Fruit fly (Drosophila melanogaster) whole organism, embryonic: ENCODE measurements around the gene comm.

Source experiments
- Asciz ChIP-seq: fragments of 200-800 bp; sonication (Bioruptor generic); optimal IDR thresholded peaks from 2 replicates; lab custom pipeline; 2017; ENCODE audit warnings: missing biosample characterization, mild to moderate bottlenecking, missing genetic modification characterization, missing genetic modification reagents
- CG10321 ChIP-seq: fragments of 200-800 bp; sonication (Bioruptor generic); IDR thresholded peaks from 2 replicates; pipeline ENCODE4 v1.3.6; 2022; ENCODE audit warnings: missing biosample characterization, missing genetic modification characterization
- CG10565 ChIP-seq: fragments of 200-800 bp; sonication (Bioruptor generic); optimal IDR thresholded peaks from 3 replicates; lab custom pipeline; 2016; ENCODE audit warnings: missing biosample characterization, mild to moderate bottlenecking, missing genetic modification characterization
- CG10959 ChIP-seq: fragments of 200-800 bp; sonication (Bioruptor generic); IDR thresholded peaks from 2 replicates; pipeline ENCODE4 v1.3.6; 2022; ENCODE audit warnings: missing biosample characterization, missing genetic modification characterization
- CG11398 ChIP-seq: fragments of 200-800 bp; sonication (Bioruptor generic); optimal IDR thresholded peaks from 2 replicates; lab custom pipeline; 2016; ENCODE audit warnings: missing biosample characterization, missing genetic modification characterization
- CG11696 ChIP-seq: fragments of 200-800 bp; sonication (Bioruptor generic); IDR thresholded peaks from 2 replicates; pipeline ENCODE4 v1.3.6; 2022; ENCODE audit warnings: missing biosample characterization, missing genetic modification characterization
- CG12155 ChIP-seq: fragments of 200-800 bp; sonication (Bioruptor generic); optimal IDR thresholded peaks from 3 replicates; lab custom pipeline; 2016; ENCODE audit warnings: missing biosample characterization, missing genetic modification characterization
- CG12219 ChIP-seq: fragments of 200-800 bp; sonication (Bioruptor generic); optimal IDR thresholded peaks from 3 replicates; lab custom pipeline; 2018; ENCODE audit warnings: missing biosample characterization, mild to moderate bottlenecking, missing genetic modification characterization
- CG12236 ChIP-seq: fragments of 200-800 bp; sonication (Bioruptor generic); optimal IDR thresholded peaks from 2 replicates; lab custom pipeline; 2016; ENCODE audit warnings: missing biosample characterization, missing genetic modification characterization
- CG1233 ChIP-seq: fragments of 200-800 bp; sonication (Bioruptor generic); optimal IDR thresholded peaks from 4 replicates; lab custom pipeline; 2018; ENCODE audit warnings: missing biosample characterization, mild to moderate bottlenecking, missing genetic modification characterization
- CG12942 ChIP-seq: fragments of 200-800 bp; sonication (Bioruptor generic); optimal IDR thresholded peaks from 3 replicates; lab custom pipeline; 2016; ENCODE audit warnings: missing biosample characterization, missing genetic modification characterization
- CG14710 ChIP-seq: fragments of 200-800 bp; sonication (Bioruptor generic); optimal IDR thresholded peaks from 3 replicates; lab custom pipeline; 2019; ENCODE audit warnings: missing biosample characterization, mild to moderate bottlenecking, missing genetic modification characterization, moderate library complexity
- CG16779 ChIP-seq: fragments of 200-800 bp; sonication (Bioruptor generic); IDR thresholded peaks from 2 replicates; pipeline ENCODE4 v1.3.6; 2022; ENCODE audit warnings: missing biosample characterization, missing genetic modification characterization
- CG17612 ChIP-seq: fragments of 200-800 bp; sonication (Bioruptor generic); IDR thresholded peaks from 2 replicates; pipeline ENCODE4 v1.3.6; 2022; ENCODE audit warnings: missing biosample characterization, missing genetic modification characterization
- CG1792 ChIP-seq: fragments of 200-800 bp; sonication (Bioruptor generic); optimal IDR thresholded peaks from 2 replicates; lab custom pipeline; 2016; ENCODE audit warnings: missing biosample characterization, missing genetic modification characterization
- CG18011 ChIP-seq: fragments of 200-800 bp; sonication (Bioruptor generic); optimal IDR thresholded peaks from 2 replicates; lab custom pipeline; 2017; ENCODE audit warnings: missing biosample characterization, missing genetic modification characterization, mild to moderate bottlenecking, moderate library complexity, missing genotype
- CG31365 ChIP-seq: fragments of 200-800 bp; sonication (Bioruptor generic); optimal IDR thresholded peaks from 2 replicates; lab custom pipeline; 2018; ENCODE audit warnings: missing biosample characterization, mild to moderate bottlenecking, missing genetic modification characterization
- CG3726 ChIP-seq: fragments of 200-800 bp; sonication (Bioruptor generic); IDR thresholded peaks from 3 replicates; pipeline ENCODE4, ENCODE4 v1.3.6; 2022; ENCODE audit warnings: missing biosample characterization, missing genetic modification characterization
- CG4360 ChIP-seq: fragments of 200-800 bp; sonication (Bioruptor generic); IDR thresholded peaks from 2 replicates; pipeline ENCODE4 v1.3.6; 2022; ENCODE audit warnings: missing biosample characterization, missing genetic modification characterization
- CG6683 ChIP-seq: fragments of 200-800 bp; sonication (Bioruptor generic); optimal IDR thresholded peaks from 2 replicates; lab custom pipeline; 2017; ENCODE audit warnings: missing biosample characterization, mild to moderate bottlenecking, missing genetic modification characterization, missing genetic modification reagents
- CG6689 ChIP-seq: fragments of 200-800 bp; sonication (Bioruptor generic); IDR thresholded peaks from 2 replicates; pipeline ENCODE4 v1.3.6; 2022; ENCODE audit warnings: missing biosample characterization, missing genetic modification characterization
- CG8924 ChIP-seq: fragments of 200-800 bp; optimal IDR thresholded peaks from 3 replicates; lab custom pipeline; 2019; ENCODE audit warnings: missing biosample characterization, mild to moderate bottlenecking, missing genetic modification characterization, moderate library complexity
- CG9727 ChIP-seq: fragments of 200-800 bp; sonication (Bioruptor generic); optimal IDR thresholded peaks from 3 replicates; lab custom pipeline; 2017; ENCODE audit warnings: missing biosample characterization, mild to moderate bottlenecking, missing genetic modification characterization
- CoRest ChIP-seq: fragments of 200-800 bp; sonication (Bioruptor generic); optimal IDR thresholded peaks from 3 replicates; lab custom pipeline; 2018; ENCODE audit warnings: missing biosample characterization, mild to moderate bottlenecking, missing genetic modification characterization, moderate library complexity
- Dfd ChIP-seq, 2 experiments: fragments of >200 bp; optimal IDR thresholded peaks; 2 replicates each; lab custom pipeline; 2017; ENCODE audit warnings: missing biosample characterization in 2 of 2, missing genetic modification characterization in 2 of 2
- Dip2 ChIP-seq: fragments of 200-800 bp; sonication (Bioruptor generic); IDR thresholded peaks from 2 replicates; pipeline ENCODE4 v1.3.6; 2022; ENCODE audit warnings: missing biosample characterization, missing genetic modification characterization
- HLH3B ChIP-seq: fragments of 200-800 bp; sonication (Bioruptor generic); IDR thresholded peaks from 2 replicates; pipeline ENCODE4 v1.3.6; 2022; ENCODE audit warnings: missing biosample characterization, missing genetic modification characterization
- MTF-1 ChIP-seq: fragments of 200-800 bp; sonication (Bioruptor generic); optimal IDR thresholded peaks from 2 replicates; lab custom pipeline; 2018; ENCODE audit warnings: missing biosample characterization, mild to moderate bottlenecking, missing genetic modification characterization, borderline replicate concordance
- Ptx1 ChIP-seq: fragments of 200-800 bp; sonication (Bioruptor generic); IDR thresholded peaks from 2 replicates; pipeline ENCODE4 v1.3.6; 2022; ENCODE audit warnings: missing biosample characterization, missing genetic modification characterization
- ash1 ChIP-seq: fragments of 200-800 bp; sonication (Bioruptor generic); optimal IDR thresholded peaks from 2 replicates; lab custom pipeline; 2018; ENCODE audit warnings: missing biosample characterization, mild to moderate bottlenecking, missing genetic modification characterization
- crc ChIP-seq: fragments of 200-800 bp; sonication (Bioruptor generic); optimal IDR thresholded peaks from 2 replicates; lab custom pipeline; 2016; ENCODE audit warnings: missing biosample characterization, missing genetic modification characterization
- h ChIP-seq: fragments of >200 bp; optimal IDR thresholded peaks from 2 replicates; lab custom pipeline; 2017
- hth ChIP-seq: fragments of >200 bp; optimal IDR thresholded peaks from 2 replicates; lab custom pipeline; 2017; ENCODE audit warnings: inconsistent platforms
- nerfin-2 ChIP-seq: fragments of 200-800 bp; sonication (Bioruptor generic); IDR thresholded peaks from 2 replicates; pipeline ENCODE4 v1.3.6; 2022; ENCODE audit warnings: missing biosample characterization, missing genetic modification characterization; ENCODE audit not compliant: partially characterized antibody
- otp ChIP-seq: fragments of 200-800 bp; sonication (Bioruptor generic); IDR thresholded peaks from 3 replicates; pipeline ENCODE4, ENCODE4 v1.3.6; 2022; ENCODE audit warnings: missing biosample characterization, missing genetic modification characterization
- pho ChIP-seq: fragments of 200-800 bp; sonication (Bioruptor generic); optimal IDR thresholded peaks from 2 replicates; lab custom pipeline; 2016; ENCODE audit warnings: missing biosample characterization, missing genetic modification characterization
- pnt ChIP-seq: fragments of 200-800 bp; sonication (Bioruptor generic); optimal IDR thresholded peaks from 3 replicates; lab custom pipeline; 2016; ENCODE audit warnings: missing biosample characterization, missing genetic modification characterization
- slp2 ChIP-seq: fragments of 200-800 bp; sonication (Bioruptor generic); optimal IDR thresholded peaks from 2 replicates; lab custom pipeline; 2016; ENCODE audit warnings: missing biosample characterization, missing genetic modification characterization
- sob ChIP-seq: fragments of 200-800 bp; sonication (Bioruptor generic); IDR thresholded peaks from 2 replicates; pipeline ENCODE4 v1.3.6; 2022; ENCODE audit warnings: missing biosample characterization, missing genetic modification characterization
- unc-4 ChIP-seq: fragments of 200-800 bp; sonication (Bioruptor generic); IDR thresholded peaks from 2 replicates; pipeline ENCODE4 v1.3.6; 2022; ENCODE audit warnings: missing biosample characterization, missing genetic modification characterization; ENCODE audit not compliant: partially characterized antibody

comm gene

DNA sequence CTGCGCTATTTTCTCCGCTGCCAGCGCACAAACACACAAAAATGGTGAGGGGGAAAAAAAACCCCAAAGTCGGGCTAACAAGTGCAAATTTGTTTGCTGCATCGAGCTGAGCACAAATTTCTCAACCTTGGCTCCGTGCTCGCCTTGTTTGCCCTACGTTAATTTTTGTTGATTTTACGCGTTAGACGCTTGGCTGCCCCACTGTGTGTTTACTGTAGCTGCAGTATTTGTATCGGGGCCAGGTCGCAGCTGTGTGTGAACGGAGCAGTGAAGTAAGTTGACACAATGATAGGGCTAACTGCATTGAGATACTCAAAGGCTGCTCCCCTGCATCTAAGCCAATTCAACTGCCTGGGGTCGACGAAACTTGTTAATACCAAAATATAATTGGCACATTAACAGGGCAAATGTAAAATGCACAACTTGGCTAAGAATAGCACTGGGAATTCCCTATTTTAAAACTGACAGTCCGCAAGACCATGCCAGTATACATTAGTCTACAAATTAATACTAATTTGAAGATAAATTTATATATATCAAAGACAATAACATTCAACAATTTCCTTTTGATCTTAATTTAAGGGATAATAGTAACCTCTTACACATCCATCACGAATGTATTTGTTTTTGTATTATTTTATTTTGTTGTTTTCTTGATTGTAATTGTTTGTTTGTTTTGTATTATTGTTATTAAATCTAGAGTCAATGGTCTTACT lies 12.3 kb downstream of the comm start, which contains the start of gene CG42571 (continued):
- 0 out of 2 replicates have a peak, but pooled peaks have one; percentile 18 for TF ChIP-seq CG10959 (GFP tag; lab: Robert Waterston, UW)
- peak; percentile 44 for TF ChIP-seq CG1233 (GFP tag; lab: Kevin White, UChicago)
- no peak for TF ChIP-seq CG12155 (GFP tag; lab: Kevin White, UChicago)
- TF ChIP-seq pnt = peak; percentile 3
- TF ChIP-seq ash1 (GFP tag; lab: Kevin White, UChicago) = no peak
- TF ChIP-seq h = no peak
- TF ChIP-seq otp (GFP tag; lab: Robert Waterston, UW) = peak; percentile 79
- TF ChIP-seq CG16779 (GFP tag; lab: Robert Waterston, UW) = no peak
- no peak for TF ChIP-seq Dip2 (GFP tag; lab: Robert Waterston, UW)
- TF ChIP-seq CG9727 (GFP tag; lab: Kevin White, UChicago) = peak; percentile 58
- TF ChIP-seq MTF-1 (GFP tag; lab: Kevin White, UChicago) = peak; percentile 62
- peak; percentile 33 for TF ChIP-seq Asciz
- TF ChIP-seq CG31365 (tag; lab: Kevin White, UChicago) = peak; percentile 43
- TF ChIP-seq CoRest (tag; lab: Kevin White, UChicago) = peak; percentile 20
- TF ChIP-seq HLH3B (GFP tag; lab: Robert Waterston, UW) = peak; percentile 39; the same call in 1 of the 2 replicates
- peak; percentile 36 for TF ChIP-seq CG14710 (tag; lab: Kevin White, UChicago)
- TF ChIP-seq CG17612 (GFP tag; lab: Robert Waterston, UW) = no peak
- TF ChIP-seq CG6689 (GFP tag; lab: Robert Waterston, UW) = no peak
- TF ChIP-seq CG1792 (GFP tag; lab: Kevin White, UChicago) = no peak
- no peak for TF ChIP-seq CG6683 (GFP tag; lab: Kevin White, UChicago)
- peak; percentile 63 for TF ChIP-seq CG11398 (GFP tag; lab: Kevin White, UChicago)
- TF ChIP-seq CG12219 (GFP tag; lab: Kevin White, UChicago) = peak; percentile 63
- peak; percentile 39 for TF ChIP-seq CG18011 (GFP tag; lab: Kevin White, UChicago)
- TF ChIP-seq unc-4 (GFP tag; lab: Robert Waterston, UW) = no peak
- peak; percentile 65 for TF ChIP-seq CG12236
- no peak for TF ChIP-seq pho (GFP tag; lab: Kevin White, UChicago)
- TF ChIP-seq CG12942 (GFP tag; lab: Kevin White, UChicago) = peak; percentile 43
- TF ChIP-seq CG4360 (GFP tag; lab: Robert Waterston, UW) = peak; percentile 41; the same call in 1 of the 2 replicates
- TF ChIP-seq CG3726 = no peak
- TF ChIP-seq nerfin-2 (GFP tag; lab: Robert Waterston, UW) = no peak
- TF ChIP-seq Dfd (GFP tag; optimal IDR thresholded peaks at IDR 0.05; lab: Kevin White, UChicago) = no peak
- TF ChIP-seq Ptx1 (GFP tag; lab: Robert Waterston, UW) = no peak
- no peak for TF ChIP-seq sob
- TF ChIP-seq CG10321 (GFP tag; lab: Robert Waterston, UW) = no peak
- peak; percentile 40 for TF ChIP-seq CG8924 (tag; lab: Kevin White, UChicago)
- no peak for TF ChIP-seq hth (lab: Kevin White, UChicago)
- TF ChIP-seq crc (GFP tag; lab: Kevin White, UChicago) = no peak
- TF ChIP-seq CG10565 (GFP tag; lab: Kevin White, UChicago) = no peak
- peak; percentile 43; the same call in 1 of the 2 replicates for TF ChIP-seq CG11696 (GFP tag; lab: Robert Waterston, UW)
- TF ChIP-seq slp2 (GFP tag; lab: Kevin White, UChicago) = no peak
